Fruit fly (Drosophila melanogaster): ENCODE measurements around the gene Polr1C.

Polr1C gene

DNA sequence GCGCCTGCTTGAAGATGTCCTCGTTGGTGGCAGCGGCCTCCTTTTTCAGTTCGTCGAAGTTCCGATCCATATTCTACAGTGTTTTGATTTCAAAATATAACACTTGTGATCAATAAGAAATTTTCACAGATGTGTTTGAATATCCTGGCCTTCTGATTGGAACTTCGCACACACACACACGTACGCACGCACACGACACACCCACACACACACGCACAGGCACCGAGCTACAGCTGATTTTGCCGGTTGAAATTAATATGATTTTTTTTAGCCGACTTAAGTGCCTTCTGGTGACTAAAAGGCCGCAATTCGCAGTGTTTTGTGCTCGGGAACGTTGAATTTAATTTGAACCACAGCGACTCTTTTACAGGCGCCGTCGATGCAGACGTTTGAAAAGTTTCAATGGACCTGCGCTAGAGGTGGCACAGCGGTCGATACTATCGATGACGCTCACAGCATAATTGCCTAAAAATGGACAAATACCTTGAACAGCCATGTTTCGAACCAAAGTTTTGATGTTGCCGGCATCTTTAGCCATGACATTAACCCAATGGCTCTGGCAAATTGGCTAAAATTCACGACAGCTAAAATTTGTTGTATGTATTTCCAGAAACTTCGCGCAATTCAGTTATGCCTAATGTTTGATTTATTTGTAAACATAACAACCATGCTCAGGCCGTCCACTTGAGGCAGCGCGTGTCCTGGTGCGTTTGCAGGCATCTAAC is 40.7 kb downstream of the Polr1C start, which contains the start of gene Rtnl1:
Rtnl1 (minus strand) TSS at position 415 of the 725 bp plus-strand sequence.
- TF ChIP-seq Eip93F (GFP tag; optimal IDR thresholded peaks at IDR 0.05) = no peak
- no peak for TF ChIP-seq CG8119 (GFP tag; IDR thresholded peaks at IDR 0.05)
- TF ChIP-seq topi (GFP tag; optimal IDR thresholded peaks at IDR 0.05) = peak; percentile 12
- TF ChIP-seq CG15336 (GFP tag; IDR thresholded peaks at IDR 0.05) = 0 out of 2 replicates have a peak, but pooled peaks have one; percentile 14
- TF ChIP-seq ss (GFP tag; optimal IDR thresholded peaks at IDR 0.05) = peak in 1 of 2 experiments; percentile 42
- TF ChIP-seq Hr4 (GFP tag; optimal IDR thresholded peaks at IDR 0.05) = no peak
- no peak for TF ChIP-seq Sox15 (GFP tag; optimal IDR thresholded peaks at IDR 0.05)
- TF ChIP-seq CG6854 (GFP tag; optimal IDR thresholded peaks at IDR 0.05) = peak; percentile 54
- TF ChIP-seq esn (GFP tag; optimal IDR thresholded peaks at IDR 0.05) = peak; percentile 54
- peak; percentile 35 for TF ChIP-seq lz (GFP tag; optimal IDR thresholded peaks at IDR 0.05)
- peak; percentile 30 for TF ChIP-seq vri (GFP tag; optimal IDR thresholded peaks at IDR 0.05)
- peak; percentile 21 for TF ChIP-seq CG3919 (GFP tag; optimal IDR thresholded peaks at IDR 0.05)
- TF ChIP-seq dsx (GFP tag; optimal IDR thresholded peaks at IDR 0.05; ENCODE audit: poor library complexity, severe bottlenecking) = peak; percentile 4
- peak; percentile 79 for TF ChIP-seq Eip78C (GFP tag)
- TF ChIP-seq Sox14 (GFP tag; optimal IDR thresholded peaks at IDR 0.05) = peak; percentile 23
- TF ChIP-seq CG16779 (tag; optimal IDR thresholded peaks at IDR 0.05) = peak; percentile 1
- TF ChIP-seq CG3032 (tag; optimal IDR thresholded peaks at IDR 0.05) = peak; percentile 17
- TF ChIP-seq CG1621 (tag; optimal IDR thresholded peaks at IDR 0.05) = peak; percentile 2

- TF ChIP-seq CG6854 (GFP tag; optimal IDR thresholded peaks at IDR 0.05) (no peak), Gug (GFP tag; IDR thresholded peaks at IDR 0.05) (no peak), Sox14 (GFP tag; optimal IDR thresholded peaks at IDR 0.05) (peak; percentile 50), svp (GFP tag) (peak; percentile 86), pdm3 (GFP tag; optimal IDR thresholded peaks at IDR 0.05) (no peak), CG6163 (GFP tag; IDR thresholded peaks at IDR 0.05) (peak; percentile 12; the same call in 1 of the 3 replicates), CG4318 (GFP tag; optimal IDR thresholded peaks at IDR 0.05) (no peak), Ets96B (tag; optimal IDR thresholded peaks at IDR 0.05) (peak; percentile 52), CG3919 (GFP tag; optimal IDR thresholded peaks at IDR 0.05) (no peak), dac (GFP tag; optimal IDR thresholded peaks at IDR 0.05) (no peak), CG31627 (GFP tag; optimal IDR thresholded peaks at IDR 0.05) (peak; percentile 58), topi (GFP tag; optimal IDR thresholded peaks at IDR 0.05) (peak; percentile 43), CG10669 (GFP tag; optimal IDR thresholded peaks at IDR 0.05) (no peak), lz (GFP tag; optimal IDR thresholded peaks at IDR 0.05) (peak; percentile 65), Sox15 (GFP tag; optimal IDR thresholded peaks at IDR 0.05) (peak; percentile 31), dsx (GFP tag; optimal IDR thresholded peaks at IDR 0.05; ENCODE audit: poor library complexity, severe bottlenecking) (no peak), CG16779 (tag; optimal IDR thresholded peaks at IDR 0.05) (no peak), Hr38 (GFP tag; optimal IDR thresholded peaks at IDR 0.05) (no peak), CG6792 (GFP tag; optimal IDR thresholded peaks at IDR 0.05) (peak; percentile 42), Hr39 (GFP tag; optimal IDR thresholded peaks at IDR 0.05) (peak; percentile 65), Smox (GFP tag; optimal IDR thresholded peaks at IDR 0.05) (peak; percentile 59), Ets21C (GFP tag; optimal IDR thresholded peaks at IDR 0.05) (peak; percentile 54), CG10631 (GFP tag; optimal IDR thresholded peaks at IDR 0.05) (no peak), cyc (GFP tag; optimal IDR thresholded peaks at IDR 0.05) (peak; percentile 58), spab (GFP tag; optimal IDR thresholded peaks at IDR 0.05) (no peak), acj6 (GFP tag; optimal IDR thresholded peaks at IDR 0.05) (peak; percentile 65), CG8119 (GFP tag; IDR thresholded peaks at IDR 0.05) (no peak), CG7368 (GFP tag; optimal IDR thresholded peaks at IDR 0.05) (no peak), CG6276 (GFP tag; optimal IDR thresholded peaks at IDR 0.05) (no peak), Blimp-1 (GFP tag; optimal IDR thresholded peaks at IDR 0.05) (no peak), ss (GFP tag; optimal IDR thresholded peaks at IDR 0.05) (no peak), CG6808 (GFP tag; optimal IDR thresholded peaks at IDR 0.05) (no peak), CG15336 (GFP tag; IDR thresholded peaks at IDR 0.05) (no peak), CG11294 (GFP tag; IDR thresholded peaks at IDR 0.05) (no peak), fd59A (GFP tag; optimal IDR thresholded peaks at IDR 0.05) (no peak), CG9139 (GFP tag; optimal IDR thresholded peaks at IDR 0.05) (no peak), CG34406 (GFP tag; optimal IDR thresholded peaks at IDR 0.05) (peak; percentile 5), esn (GFP tag; optimal IDR thresholded peaks at IDR 0.05) (peak; percentile 73), net (GFP tag; optimal IDR thresholded peaks at IDR 0.05) (no peak), Hr4 (GFP tag; optimal IDR thresholded peaks at IDR 0.05) (no peak), fd85E (GFP tag; optimal IDR thresholded peaks at IDR 0.05) (no peak)
Observed at dm6 chr2L:5010784-5011260, 42.0 kb downstream of the Polr1C start, which contains the start of the genes CG31917, Tfb5 and SelT. Gene CG31917, minus strand, starts transcription at chr2L:5010834. Gene Tfb5, minus strand, starts transcription at chr2L:5010834. Gene SelT, plus strand, starts transcription at chr2L:5010922.
